Worm (Caenorhabditis elegans) whole organism, late embryonic: ENCODE results near the gene F46B3.9.

Experiments used
- C08G9.2 ChIP-seq: sonication (generic microtip); optimal IDR thresholded peaks from 2 replicates; lab custom pipeline; 2016; ENCODE audit warnings: mild to moderate bottlenecking, missing genetic modification characterization, moderate library complexity, missing compliant biosample characterization
- C38D4.7 ChIP-seq: fragments of 200-800 bp; sonication (Bioruptor generic); optimal IDR thresholded peaks from 2 replicates; lab custom pipeline; 2018; ENCODE audit warnings: mild to moderate bottlenecking, missing genetic modification characterization, moderate library complexity, missing compliant biosample characterization
- ama-1 ChIP-seq: fragments of 150-350 bp; optimal IDR thresholded peaks from 2 replicates; lab custom pipeline; 2014
- ceh-14 ChIP-seq: sonication (generic microtip); optimal IDR thresholded peaks from 2 replicates; lab custom pipeline; 2016; ENCODE audit warnings: missing genotype, missing genetic modification characterization, missing compliant biosample characterization
- ceh-18 ChIP-seq: sonication (generic microtip); optimal IDR thresholded peaks from 2 replicates; lab custom pipeline; 2016; ENCODE audit warnings: missing genetic modification characterization, missing compliant biosample characterization
- ceh-19 ChIP-seq: fragments of 200-800 bp; sonication (Bioruptor generic); optimal IDR thresholded peaks from 2 replicates; lab custom pipeline; 2018; ENCODE audit warnings: mild to moderate bottlenecking, missing genetic modification characterization, missing compliant biosample characterization
- ceh-22 ChIP-seq: sonication (generic microtip); optimal IDR thresholded peaks from 2 replicates; lab custom pipeline; 2017; ENCODE audit warnings: missing biosample characterization, missing genetic modification characterization
- ceh-30 ChIP-seq: fragments of 150-350 bp; optimal IDR thresholded peaks from 2 replicates; lab custom pipeline; 2014; ENCODE audit warnings: missing biosample characterization, missing genetic modification characterization
- ceh-31 ChIP-seq: sonication (generic microtip); optimal IDR thresholded peaks from 2 replicates; lab custom pipeline; 2016; ENCODE audit warnings: missing genetic modification characterization, missing compliant biosample characterization
- ceh-34 ChIP-seq: sonication (generic microtip); optimal IDR thresholded peaks from 2 replicates; lab custom pipeline; 2016; ENCODE audit warnings: mild to moderate bottlenecking, missing genetic modification characterization, missing compliant biosample characterization
- ceh-45 ChIP-seq: fragments of 200-800 bp; sonication (Bioruptor generic); IDR thresholded peaks from 2 replicates; pipeline ENCODE4 v1.3.6; 2022; ENCODE audit warnings: missing genetic modification reagents, missing genetic modification characterization, missing compliant biosample characterization
- ceh-48 ChIP-seq: sonication (generic microtip); optimal IDR thresholded peaks from 2 replicates; lab custom pipeline; 2016; ENCODE audit warnings: missing genetic modification characterization, inconsistent platforms, missing compliant biosample characterization
- ceh-6 ChIP-seq: fragments of 200-800 bp; sonication (Bioruptor generic); optimal IDR thresholded peaks from 2 replicates; lab custom pipeline; 2018; ENCODE audit warnings: mild to moderate bottlenecking, missing genetic modification characterization, missing compliant biosample characterization
- ceh-9 ChIP-seq: sonication (generic microtip); optimal IDR thresholded peaks from 2 replicates; lab custom pipeline; 2016; ENCODE audit warnings: mild to moderate bottlenecking, missing genetic modification characterization, inconsistent platforms, missing compliant biosample characterization
- che-1 ChIP-seq: sonication (generic microtip); optimal IDR thresholded peaks from 2 replicates; lab custom pipeline; 2016; ENCODE audit warnings: mild to moderate bottlenecking, missing genetic modification characterization, missing compliant biosample characterization
- elt-2 ChIP-seq: sonication (generic microtip); optimal IDR thresholded peaks from 2 replicates; lab custom pipeline; 2016; ENCODE audit warnings: missing genetic modification reagents, missing genetic modification characterization, missing compliant biosample characterization
- elt-4 ChIP-seq: sonication (generic microtip); optimal IDR thresholded peaks from 2 replicates; lab custom pipeline; 2016; ENCODE audit warnings: missing genetic modification characterization, missing compliant biosample characterization
- gmeb-2 ChIP-seq: sonication (generic microtip); optimal IDR thresholded peaks from 2 replicates; lab custom pipeline; 2016; ENCODE audit warnings: missing genetic modification characterization, inconsistent platforms, missing compliant biosample characterization
- hlh-13 ChIP-seq: fragments of 200-800 bp; sonication (Bioruptor generic); optimal IDR thresholded peaks from 2 replicates; lab custom pipeline; 2018; ENCODE audit warnings: mild to moderate bottlenecking, missing genetic modification characterization, missing compliant biosample characterization
- hlh-30 ChIP-seq: sonication (generic microtip); optimal IDR thresholded peaks from 2 replicates; lab custom pipeline; 2017; ENCODE audit warnings: antibody characterized with exemption, missing genetic modification characterization, missing compliant biosample characterization; ENCODE audit not compliant: insufficient read depth
- hlh-8 ChIP-seq: sonication (generic microtip); optimal IDR thresholded peaks from 2 replicates; lab custom pipeline; 2016; ENCODE audit warnings: missing genotype, missing genetic modification characterization, missing compliant biosample characterization
- lim-6 ChIP-seq: sonication (generic microtip); optimal IDR thresholded peaks from 2 replicates; lab custom pipeline; 2016; ENCODE audit warnings: missing genetic modification characterization, missing compliant biosample characterization
- lin-11 ChIP-seq: fragments of 200-800 bp; sonication (Bioruptor generic); optimal IDR thresholded peaks from 2 replicates; lab custom pipeline; 2018; ENCODE audit warnings: mild to moderate bottlenecking, missing genetic modification characterization, missing compliant biosample characterization
- madf-2 ChIP-seq: sonication (generic microtip); optimal IDR thresholded peaks from 2 replicates; lab custom pipeline; 2017; ENCODE audit warnings: missing genetic modification characterization, missing compliant biosample characterization
- mec-3 ChIP-seq: sonication (generic microtip); optimal IDR thresholded peaks from 2 replicates; lab custom pipeline; 2016; ENCODE audit warnings: borderline replicate concordance, missing genetic modification characterization, missing compliant biosample characterization
- nhr-11 ChIP-seq: fragments of 150-350 bp; optimal IDR thresholded peaks from 2 replicates; lab custom pipeline; 2014; ENCODE audit warnings: missing biosample characterization, missing genetic modification characterization
- odd-2 ChIP-seq: sonication (generic microtip); optimal IDR thresholded peaks from 2 replicates; lab custom pipeline; 2017; ENCODE audit warnings: antibody characterized with exemption, mild to moderate bottlenecking, missing genetic modification characterization, missing compliant biosample characterization
- pag-3 ChIP-seq: sonication (generic microtip); optimal IDR thresholded peaks from 2 replicates; lab custom pipeline; 2016; ENCODE audit warnings: missing compliant biosample characterization, missing genetic modification characterization, borderline replicate concordance
- pat-9 ChIP-seq: fragments of 200-800 bp; sonication (Bioruptor generic); optimal IDR thresholded peaks from 2 replicates; lab custom pipeline; 2018; ENCODE audit warnings: mild to moderate bottlenecking, missing genetic modification characterization, moderate library complexity, missing compliant biosample characterization
- pha-4 ChIP-seq: fragments of 150-350 bp; optimal IDR thresholded peaks from 2 replicates; lab custom pipeline; 2018; ENCODE audit warnings: missing biosample characterization, missing genetic modification reagents, missing genetic modification characterization
- sdc-2 ChIP-seq: sonication (generic microtip); optimal IDR thresholded peaks from 2 replicates; lab custom pipeline; 2016; ENCODE audit warnings: missing genotype, missing genetic modification characterization, missing compliant biosample characterization
- sox-2 ChIP-seq: fragments of 200-800 bp; sonication (Bioruptor generic); IDR thresholded peaks from 2 replicates; pipeline ENCODE4 v1.3.6; 2022; ENCODE audit warnings: missing genetic modification reagents, missing genetic modification characterization, missing compliant biosample characterization
- sox-4 ChIP-seq: sonication (generic microtip); optimal IDR thresholded peaks from 2 replicates; lab custom pipeline; 2017; ENCODE audit warnings: mild to moderate bottlenecking, missing genetic modification characterization, inconsistent platforms, missing compliant biosample characterization
- tbx-2 ChIP-seq: sonication (generic microtip); optimal IDR thresholded peaks from 2 replicates; lab custom pipeline; 2016; ENCODE audit warnings: missing genetic modification characterization, missing compliant biosample characterization
- ttx-3 ChIP-seq: sonication (generic microtip); optimal IDR thresholded peaks from 2 replicates; lab custom pipeline; 2016; ENCODE audit warnings: missing genetic modification reagents, missing genetic modification characterization, missing compliant biosample characterization
- unc-86 ChIP-seq: sonication (generic microtip); optimal IDR thresholded peaks from 2 replicates; lab custom pipeline; 2016; ENCODE audit warnings: missing genetic modification characterization, missing compliant biosample characterization
- ztf-16 ChIP-seq: sonication (generic microtip); optimal IDR thresholded peaks from 2 replicates; lab custom pipeline; 2017; ENCODE audit warnings: missing genetic modification characterization, missing compliant biosample characterization

Gene F46B3.9

ce11 chrV:20633619-20634018 is 7.7 kb upstream of the F46B3.9 start, which contains the start of gene F46B3.15:
F46B3.15 (minus strand) TSS chrV:20633719.
- TF ChIP-seq ceh-45 (GFP tag; lab: Robert Waterston, UW) (no peak), lim-6 (tag; lab: Kevin White, UChicago) (no peak), sox-4 (no peak), C08G9.2 (tag; lab: Kevin White, UChicago) (no peak), unc-86 (tag; lab: Kevin White, UChicago) (no peak), ceh-14 (tag; lab: Kevin White, UChicago) (no peak), ceh-19 (GFP tag; lab: Kevin White, UChicago) (no peak), ttx-3 (tag; lab: Kevin White, UChicago) (no peak), ceh-6 (no peak), ama-1 (lab: Kevin White, UChicago) (no peak), ztf-16 (tag; lab: Kevin White, UChicago) (no peak), ceh-48 (tag; lab: Kevin White, UChicago) (no peak), elt-4 (tag; lab: Kevin White, UChicago) (no peak), pag-3 (no peak), pat-9 (tag; lab: Kevin White, UChicago) (no peak), sdc-2 (tag; lab: Kevin White, UChicago) (no peak), C38D4.7 (GFP tag; lab: Kevin White, UChicago) (no peak), ceh-31 (tag; lab: Kevin White, UChicago) (no peak), ceh-22 (tag; lab: Kevin White, UChicago) (no peak)

ce11 chrV:20631255-20631654 is 5.3 kb upstream of the F46B3.9 start, which contains the start of gene F46B3.14:
F46B3.14 (minus strand) TSS chrV:20631355.
- TF ChIP-seq hlh-8 (no peak), lim-6 (tag; lab: Kevin White, UChicago) (no peak), ceh-45 (GFP tag; lab: Robert Waterston, UW) (no peak), C38D4.7 (GFP tag; lab: Kevin White, UChicago) (no peak), elt-2 (tag; lab: Kevin White, UChicago) (no peak), che-1 (tag; lab: Kevin White, UChicago) (no peak), ceh-9 (no peak), pat-9 (tag; lab: Kevin White, UChicago) (no peak), elt-4 (tag; lab: Kevin White, UChicago) (no peak), ceh-18 (tag; lab: Kevin White, UChicago) (no peak), ceh-14 (tag; lab: Kevin White, UChicago) (no peak), ceh-30 (no peak), ama-1 (lab: Kevin White, UChicago) (no peak), hlh-13 (GFP tag; lab: Kevin White, UChicago) (no peak), mec-3 (no peak), hlh-30 (tag; lab: Kevin White, UChicago) (no peak), gmeb-2 (tag; lab: Kevin White, UChicago) (no peak), lin-11 (tag; lab: Kevin White, UChicago) (no peak)

- no peak for TF ChIP-seq pha-4 (tag; lab: Kevin White, UChicago)
- TF ChIP-seq ceh-34 (tag; lab: Kevin White, UChicago): no peak
- TF ChIP-seq madf-2 (tag; lab: Kevin White, UChicago): no peak
- no peak for TF ChIP-seq odd-2 (tag; lab: Kevin White, UChicago)
- no peak for TF ChIP-seq tbx-2 (tag; lab: Kevin White, UChicago)
- no peak for TF ChIP-seq ama-1 (lab: Kevin White, UChicago)
- TF ChIP-seq nhr-11 (tag; lab: Kevin White, UChicago): no peak
- TF ChIP-seq ceh-30: no peak
- no peak for TF ChIP-seq sox-2 (GFP tag; lab: Robert Waterston, UW)
- TF ChIP-seq hlh-8: no peak
- TF ChIP-seq ceh-14 (tag; lab: Kevin White, UChicago): no peak
- TF ChIP-seq, all 69 proteins: peak for 0
These were observed 683 bp downstream of the F46B3.9 start for ce11 chrV:20625260-20625659.
